Fruit fly (Drosophila melanogaster): Measurements from ENCODE around the gene CG7142.
A peak's percentile ranks its signal among the peaks of the same experiment; 100 is the strongest.

The CG7142 gene

DNA sequence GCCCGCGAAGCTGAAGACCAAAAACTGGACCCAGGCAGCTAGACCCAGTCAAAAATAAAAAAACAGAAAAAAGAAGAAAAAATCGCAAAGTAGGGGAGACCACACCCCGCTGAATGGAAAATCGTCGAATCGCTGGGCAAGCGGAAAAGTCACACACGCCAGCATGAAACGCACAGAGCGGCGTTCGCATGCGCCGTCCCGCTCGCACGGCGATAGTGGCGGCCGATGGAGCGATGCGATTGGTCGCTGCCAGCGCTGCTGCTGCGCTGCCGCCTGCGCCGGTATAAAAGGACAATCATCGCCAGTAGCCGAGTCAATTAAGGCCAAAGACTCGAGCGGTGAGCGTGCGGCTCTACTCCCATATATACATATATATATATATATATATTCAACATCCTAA lies 43.4 kb downstream of the CG7142 start, which contains the start of gene repo (continued):
- no peak for TF ChIP-seq CG9876 (GFP tag; optimal IDR thresholded peaks at IDR 0.05)
- no peak for TF ChIP-seq da (GFP tag; optimal IDR thresholded peaks at IDR 0.05)
- no peak for TF ChIP-seq CG10431 (GFP tag; optimal IDR thresholded peaks at IDR 0.05)
- no peak for TF ChIP-seq Dad (GFP tag; optimal IDR thresholded peaks at IDR 0.05)
- no peak for TF ChIP-seq Gsc (GFP tag; IDR thresholded peaks at IDR 0.05)
- TF ChIP-seq knrl (GFP tag; IDR thresholded peaks at IDR 0.05; ENCODE audit: partially characterized antibody), result no peak
- no peak for TF ChIP-seq MBD-R2 (GFP tag; IDR thresholded peaks at IDR 0.05)
- no peak for TF ChIP-seq Vsx1 (GFP tag; optimal IDR thresholded peaks at IDR 0.05)
- 0 out of 4 replicates have a peak, but pooled peaks have one; percentile 40 for TF ChIP-seq Dll (GFP tag; IDR thresholded peaks at IDR 0.05; ENCODE audit: partially characterized antibody)
- TF ChIP-seq CG16815 (GFP tag; optimal IDR thresholded peaks at IDR 0.05), result no peak
- TF ChIP-seq Usf (GFP tag; optimal IDR thresholded peaks at IDR 0.05), result no peak
- no peak for TF ChIP-seq kay (GFP tag; optimal IDR thresholded peaks at IDR 0.05)
- TF ChIP-seq org-1 (GFP tag; optimal IDR thresholded peaks at IDR 0.05), result no peak
- peak; percentile 3 for TF ChIP-seq CG15601 (tag; optimal IDR thresholded peaks at IDR 0.05)
- no peak for TF ChIP-seq CG18619 (GFP tag; optimal IDR thresholded peaks at IDR 0.05)
- no peak for TF ChIP-seq lilli (GFP tag; optimal IDR thresholded peaks at IDR 0.05)
- no peak for TF ChIP-seq croc (GFP tag; conservative IDR thresholded peaks at IDR 0.05)
- peak; percentile 99 for TF ChIP-seq Nf-YB (GFP tag; optimal IDR thresholded peaks at IDR 0.05)
- TF ChIP-seq CG6175 (GFP tag; IDR thresholded peaks at IDR 0.05), result no peak
- no peak for TF ChIP-seq z (GFP tag; IDR thresholded peaks at IDR 0.05)
- TF ChIP-seq shn (GFP tag; optimal IDR thresholded peaks at IDR 0.05), result no peak
- TF ChIP-seq CG17385 (GFP tag; optimal IDR thresholded peaks at IDR 0.05), result no peak
- no peak for TF ChIP-seq CoRest (tag; optimal IDR thresholded peaks at IDR 0.05)
- no peak for TF ChIP-seq CG8944 (GFP tag; optimal IDR thresholded peaks at IDR 0.05)
- no peak for TF ChIP-seq toy (GFP tag; IDR thresholded peaks at IDR 0.05)
- no peak for TF ChIP-seq Ets97D (GFP tag; optimal IDR thresholded peaks at IDR 0.05)
- TF ChIP-seq CG14965 (GFP tag; optimal IDR thresholded peaks at IDR 0.05; ENCODE audit: borderline replicate concordance), result no peak

DNA sequence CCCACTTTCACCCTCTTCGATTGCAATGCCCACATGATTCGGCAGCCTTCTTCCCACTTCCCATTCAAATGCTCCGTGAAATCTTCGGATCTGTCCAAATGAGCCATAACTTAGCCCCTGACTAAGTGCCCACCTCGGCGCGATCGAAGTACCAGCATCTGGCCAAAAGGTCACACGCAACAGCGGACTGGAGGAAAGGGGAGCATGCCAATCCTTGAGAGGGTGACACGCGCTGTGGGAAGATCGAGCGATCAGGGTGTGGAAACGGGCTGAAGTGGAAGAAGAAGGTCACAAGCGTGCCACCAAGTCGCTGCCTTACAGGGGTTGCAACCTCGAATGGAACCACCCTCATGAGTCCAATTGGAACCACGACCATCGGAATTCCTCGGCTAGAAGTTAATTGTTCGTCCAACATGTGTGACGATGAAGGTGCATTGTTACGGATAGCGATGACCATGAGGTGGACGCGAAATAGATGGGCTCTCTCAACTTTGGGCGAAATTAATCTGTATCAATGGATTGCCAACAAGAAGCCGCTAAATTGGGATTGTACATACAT lies 44.5 kb downstream of the CG7142 start:
- TF ChIP-seq D (optimal IDR thresholded peaks at IDR 0.05) (peak; percentile 46), D (GFP tag; optimal IDR thresholded peaks at IDR 0.05) (no peak), insv (GFP tag; optimal IDR thresholded peaks at IDR 0.05) (peak in 1 of 2 experiments; percentile 84), tll (GFP tag; optimal IDR thresholded peaks at IDR 0.05) (peak in 1 of 2 experiments; percentile 29), CG42726 (GFP tag; IDR thresholded peaks at IDR 0.05; ENCODE audit: partially characterized antibody) (no peak), pros (GFP tag; optimal IDR thresholded peaks at IDR 0.05) (peak; percentile 81), HLHmδ (GFP tag; optimal IDR thresholded peaks at IDR 0.05) (peak; percentile 11), gcm (GFP tag; optimal IDR thresholded peaks at IDR 0.05) (peak; percentile 72), nerfin-1 (tag; optimal IDR thresholded peaks at IDR 0.05) (peak; percentile 97), Ravus (GFP tag; IDR thresholded peaks at IDR 0.05) (no peak), crol (GFP tag; IDR thresholded peaks at IDR 0.05) (no peak), Fer2 (tag; optimal IDR thresholded peaks at IDR 0.05) (no peak), bowl (GFP tag; IDR thresholded peaks at IDR 0.05) (no peak), Ets65A (GFP tag) (peak; percentile 66), CG5180 (GFP tag; optimal IDR thresholded peaks at IDR 0.05) (peak; percentile 86)
